Fruit fly (Drosophila melanogaster) whole organism, embryonic: ENCODE results near the gene CG34125.

Experiments
- BtbVII ChIP-seq: fragments of 200-800 bp; sonication (Bioruptor generic); optimal IDR thresholded peaks from 3 replicates; lab custom pipeline; 2017; ENCODE audit warnings: missing biosample characterization, mild to moderate bottlenecking, missing genetic modification characterization
- CG10267 ChIP-seq: fragments of 200-800 bp; sonication (Bioruptor generic); optimal IDR thresholded peaks from 2 replicates; lab custom pipeline; 2018; ENCODE audit warnings: missing biosample characterization, mild to moderate bottlenecking, missing genetic modification characterization, moderate library complexity
- CG10431 ChIP-seq: fragments of 200-800 bp; sonication (Bioruptor generic); optimal IDR thresholded peaks from 3 replicates; lab custom pipeline; 2018; ENCODE audit warnings: missing biosample characterization, mild to moderate bottlenecking, missing genetic modification characterization
- CG12219 ChIP-seq: fragments of 200-800 bp; sonication (Bioruptor generic); optimal IDR thresholded peaks from 3 replicates; lab custom pipeline; 2018; ENCODE audit warnings: missing biosample characterization, mild to moderate bottlenecking, missing genetic modification characterization
- CG12744 ChIP-seq: fragments of 200-800 bp; sonication (Bioruptor generic); optimal IDR thresholded peaks from 2 replicates; lab custom pipeline; 2016; ENCODE audit warnings: missing biosample characterization, missing genetic modification characterization
- CG12769 ChIP-seq: fragments of 200-800 bp; sonication (Bioruptor generic); optimal IDR thresholded peaks from 2 replicates; lab custom pipeline; 2019; ENCODE audit warnings: missing biosample characterization, mild to moderate bottlenecking, missing genetic modification characterization, moderate library complexity
- CG14050 ChIP-seq: fragments of 200-800 bp; sonication (Bioruptor generic); IDR thresholded peaks from 3 replicates; pipeline ENCODE4 v1.3.6; 2022; ENCODE audit warnings: missing biosample characterization, missing genetic modification characterization
- CG14441 ChIP-seq: fragments of 200-800 bp; sonication (Bioruptor generic); IDR thresholded peaks from 2 replicates; pipeline ENCODE4 v1.3.6; 2022; ENCODE audit warnings: missing biosample characterization, missing genetic modification characterization
- CG14710 ChIP-seq: fragments of 200-800 bp; sonication (Bioruptor generic); optimal IDR thresholded peaks from 3 replicates; lab custom pipeline; 2019; ENCODE audit warnings: missing biosample characterization, mild to moderate bottlenecking, missing genetic modification characterization, moderate library complexity
- CG14860 ChIP-seq: fragments of 200-800 bp; sonication (Bioruptor generic); IDR thresholded peaks from 3 replicates; pipeline ENCODE4 v1.3.6; 2022; ENCODE audit warnings: missing biosample characterization, missing genetic modification characterization; ENCODE audit not compliant: partially characterized antibody
- CG1529 ChIP-seq: fragments of 200-800 bp; sonication (Bioruptor generic); optimal IDR thresholded peaks from 3 replicates; lab custom pipeline; 2018; ENCODE audit warnings: missing biosample characterization, missing genetic modification characterization
- CG2120 ChIP-seq: fragments of 200-800 bp; sonication (Bioruptor generic); optimal IDR thresholded peaks from 3 replicates; lab custom pipeline; 2016; ENCODE audit warnings: missing biosample characterization, missing genetic modification characterization
- CG3065 ChIP-seq: fragments of 200-800 bp; sonication (Bioruptor generic); optimal IDR thresholded peaks from 2 replicates; lab custom pipeline; 2016; ENCODE audit warnings: missing biosample characterization, missing genetic modification characterization
- CG32532 ChIP-seq: fragments of 200-800 bp; sonication (Bioruptor generic); IDR thresholded peaks from 2 replicates; pipeline ENCODE4 v1.3.6; 2022; ENCODE audit warnings: missing biosample characterization, missing genetic modification characterization
- CG4360 ChIP-seq: fragments of 200-800 bp; sonication (Bioruptor generic); IDR thresholded peaks from 2 replicates; pipeline ENCODE4 v1.3.6; 2022; ENCODE audit warnings: missing biosample characterization, missing genetic modification characterization
- CG4617 ChIP-seq: fragments of 200-800 bp; sonication (Bioruptor generic); optimal IDR thresholded peaks from 3 replicates; lab custom pipeline; 2016; ENCODE audit warnings: missing biosample characterization, missing genetic modification characterization, borderline replicate concordance
- CG6272 ChIP-seq: fragments of 200-800 bp; sonication (Bioruptor generic); IDR thresholded peaks from 2 replicates; pipeline ENCODE4 v1.3.6; 2022; ENCODE audit warnings: missing biosample characterization, missing genetic modification characterization
- CG6654 ChIP-seq: fragments of 200-800 bp; sonication (Bioruptor generic); optimal IDR thresholded peaks from 2 replicates; lab custom pipeline; 2017; ENCODE audit warnings: missing biosample characterization, mild to moderate bottlenecking, missing genetic modification characterization
- CG7271 ChIP-seq: fragments of 200-800 bp; sonication (Bioruptor generic); optimal IDR thresholded peaks from 2 replicates; lab custom pipeline; 2018; ENCODE audit warnings: missing biosample characterization, mild to moderate bottlenecking, missing genetic modification characterization, moderate library complexity
- CG8765 ChIP-seq: fragments of 200-800 bp; sonication (Bioruptor generic); IDR thresholded peaks from 2 replicates; pipeline ENCODE4 v1.3.6; 2022; ENCODE audit warnings: missing biosample characterization, missing genetic modification characterization
- CHES-1-like ChIP-seq: fragments of 200-800 bp; sonication (Bioruptor generic); optimal IDR thresholded peaks from 2 replicates; lab custom pipeline; 2016; ENCODE audit warnings: missing biosample characterization, missing genetic modification characterization
- CTCF ChIP-seq: fragments of 200-800 bp; sonication (Bioruptor generic); optimal IDR thresholded peaks from 2 replicates; lab custom pipeline; 2017; ENCODE audit warnings: missing biosample characterization, mild to moderate bottlenecking, missing genetic modification characterization, moderate library complexity
- Dll ChIP-seq: fragments of 200-800 bp; sonication (Bioruptor generic); IDR thresholded peaks from 4 replicates; pipeline ENCODE4 v1.3.6; 2022; ENCODE audit warnings: missing biosample characterization, missing genetic modification characterization; ENCODE audit not compliant: partially characterized antibody
- Ets65A ChIP-seq: fragments of 200-800 bp; sonication (Bioruptor generic); peaks from one replicate; lab custom pipeline; 2016; ENCODE audit warnings: missing biosample characterization, missing genetic modification characterization
- Ets97D ChIP-seq: fragments of 200-800 bp; sonication (Bioruptor generic); optimal IDR thresholded peaks from 3 replicates; lab custom pipeline; 2016; ENCODE audit warnings: missing biosample characterization, missing genetic modification characterization
- HLH4C ChIP-seq: fragments of 200-800 bp; sonication (Bioruptor generic); IDR thresholded peaks from 3 replicates; pipeline ENCODE4 v1.3.6; 2022; ENCODE audit warnings: missing biosample characterization, missing genetic modification characterization; ENCODE audit not compliant: partially characterized antibody
- Lim3 ChIP-seq: fragments of 200-800 bp; sonication (Bioruptor generic); IDR thresholded peaks from 2 replicates; pipeline ENCODE4 v1.3.6; 2022; ENCODE audit warnings: missing biosample characterization, missing genetic modification characterization
- MESR4 ChIP-seq: fragments of 200-800 bp; sonication (Bioruptor generic); optimal IDR thresholded peaks from 2 replicates; lab custom pipeline; 2018; ENCODE audit warnings: missing biosample characterization, mild to moderate bottlenecking, missing genetic modification characterization, moderate library complexity
- Med ChIP-seq: fragments of 200-800 bp; sonication (Bioruptor generic); peaks from one replicate; lab custom pipeline; 2016; ENCODE audit warnings: missing biosample characterization, missing genetic modification characterization, mild to moderate bottlenecking, inconsistent platforms, moderate library complexity
- NC2β ChIP-seq: fragments of 200-800 bp; sonication (Bioruptor generic); optimal IDR thresholded peaks from 2 replicates; lab custom pipeline; 2016; ENCODE audit warnings: missing biosample characterization, missing genetic modification characterization
- Nf-YC ChIP-seq: fragments of 200-800 bp; optimal IDR thresholded peaks from 3 replicates; lab custom pipeline; 2019; ENCODE audit warnings: missing biosample characterization, mild to moderate bottlenecking, missing genetic modification characterization, moderate library complexity
- PHDP ChIP-seq: fragments of 200-800 bp; sonication (Bioruptor generic); optimal IDR thresholded peaks from 3 replicates; lab custom pipeline; 2018; ENCODE audit warnings: missing biosample characterization, mild to moderate bottlenecking, missing genetic modification characterization, moderate library complexity
- Tbp ChIP-seq: fragments of >200 bp; optimal IDR thresholded peaks from 2 replicates; lab custom pipeline; 2018; ENCODE audit warnings: missing biosample characterization, missing genetic modification characterization
- Trl ChIP-seq, 3 experiments: fragments of >200 bp in 2 of 3; fragments of 200-800 bp in 1 of 3; sonication (Bioruptor generic) in 1 of 3; optimal IDR thresholded peaks; 2 replicates in 1 of 3; 3 replicates in 2 of 3; lab custom pipeline; 2016 to 2017; ENCODE audit warnings: missing biosample characterization in 1 of 3, missing genetic modification characterization in 1 of 3
- ash1 ChIP-seq: fragments of 200-800 bp; sonication (Bioruptor generic); optimal IDR thresholded peaks from 2 replicates; lab custom pipeline; 2018; ENCODE audit warnings: missing biosample characterization, mild to moderate bottlenecking, missing genetic modification characterization
- az2 ChIP-seq: fragments of 200-800 bp; sonication (Bioruptor generic); optimal IDR thresholded peaks from 3 replicates; lab custom pipeline; 2016; ENCODE audit warnings: missing biosample characterization, missing genetic modification characterization
- bab2 ChIP-seq: fragments of 200-800 bp; sonication (Bioruptor generic); optimal IDR thresholded peaks from 2 replicates; lab custom pipeline; 2016; ENCODE audit warnings: missing biosample characterization, missing genetic modification characterization
- cwo ChIP-seq: fragments of 200-800 bp; sonication (Bioruptor generic); optimal IDR thresholded peaks from 3 replicates; lab custom pipeline; 2017; ENCODE audit warnings: missing biosample characterization, missing genetic modification characterization, mild to moderate bottlenecking, moderate library complexity, missing genetic modification reagents
- dm ChIP-seq: fragments of 200-800 bp; sonication (Bioruptor generic); optimal IDR thresholded peaks from 3 replicates; lab custom pipeline; 2016; ENCODE audit warnings: missing biosample characterization, missing genetic modification characterization
- fd96Cb ChIP-seq: fragments of 200-800 bp; sonication (Bioruptor generic); optimal IDR thresholded peaks from 2 replicates; lab custom pipeline; 2018; ENCODE audit warnings: missing biosample characterization, mild to moderate bottlenecking, missing genetic modification characterization, moderate library complexity
- hth ChIP-seq: fragments of >200 bp; optimal IDR thresholded peaks from 2 replicates; lab custom pipeline; 2017; ENCODE audit warnings: inconsistent platforms
- jumu ChIP-seq: fragments of 200-800 bp; sonication (Bioruptor generic); optimal IDR thresholded peaks from 3 replicates; lab custom pipeline; 2016; ENCODE audit warnings: missing biosample characterization, missing genetic modification characterization
- knrl ChIP-seq: fragments of 200-800 bp; sonication (Bioruptor generic); IDR thresholded peaks from 3 replicates; pipeline ENCODE4 v1.3.6; 2022; ENCODE audit warnings: missing biosample characterization, missing genetic modification characterization; ENCODE audit not compliant: partially characterized antibody
- maf-S ChIP-seq: fragments of 200-800 bp; sonication (Bioruptor generic); optimal IDR thresholded peaks from 2 replicates; lab custom pipeline; 2016; ENCODE audit warnings: missing biosample characterization, missing genetic modification characterization
- nmo ChIP-seq: fragments of 200-800 bp; sonication (Bioruptor generic); optimal IDR thresholded peaks from 2 replicates; lab custom pipeline; 2018; ENCODE audit warnings: missing biosample characterization, mild to moderate bottlenecking, missing genetic modification characterization, moderate library complexity
- pb ChIP-seq: fragments of 200-800 bp; sonication (Bioruptor generic); optimal IDR thresholded peaks from 3 replicates; lab custom pipeline; 2016; ENCODE audit warnings: missing biosample characterization, missing genetic modification characterization
- pum ChIP-seq: fragments of 200-800 bp; sonication (Bioruptor generic); optimal IDR thresholded peaks from 2 replicates; lab custom pipeline; 2016; ENCODE audit warnings: missing biosample characterization, missing genetic modification characterization
- slp2 ChIP-seq: fragments of 200-800 bp; sonication (Bioruptor generic); optimal IDR thresholded peaks from 2 replicates; lab custom pipeline; 2016; ENCODE audit warnings: missing biosample characterization, missing genetic modification characterization
- tll ChIP-seq, 2 experiments: fragments of 200-800 bp in 1 of 2; fragments of >200 bp in 1 of 2; sonication (Bioruptor generic) in 1 of 2; optimal IDR thresholded peaks; 2 replicates each; lab custom pipeline; 2017 to 2019; ENCODE audit warnings: missing biosample characterization in 2 of 2, missing genetic modification characterization in 2 of 2, mild to moderate bottlenecking in 1 of 2, moderate library complexity in 1 of 2
- trem ChIP-seq: fragments of 200-800 bp; optimal IDR thresholded peaks from 3 replicates; lab custom pipeline; 2019; ENCODE audit warnings: missing biosample characterization, mild to moderate bottlenecking, missing genetic modification characterization, moderate library complexity

Gene CG34125

DNA sequence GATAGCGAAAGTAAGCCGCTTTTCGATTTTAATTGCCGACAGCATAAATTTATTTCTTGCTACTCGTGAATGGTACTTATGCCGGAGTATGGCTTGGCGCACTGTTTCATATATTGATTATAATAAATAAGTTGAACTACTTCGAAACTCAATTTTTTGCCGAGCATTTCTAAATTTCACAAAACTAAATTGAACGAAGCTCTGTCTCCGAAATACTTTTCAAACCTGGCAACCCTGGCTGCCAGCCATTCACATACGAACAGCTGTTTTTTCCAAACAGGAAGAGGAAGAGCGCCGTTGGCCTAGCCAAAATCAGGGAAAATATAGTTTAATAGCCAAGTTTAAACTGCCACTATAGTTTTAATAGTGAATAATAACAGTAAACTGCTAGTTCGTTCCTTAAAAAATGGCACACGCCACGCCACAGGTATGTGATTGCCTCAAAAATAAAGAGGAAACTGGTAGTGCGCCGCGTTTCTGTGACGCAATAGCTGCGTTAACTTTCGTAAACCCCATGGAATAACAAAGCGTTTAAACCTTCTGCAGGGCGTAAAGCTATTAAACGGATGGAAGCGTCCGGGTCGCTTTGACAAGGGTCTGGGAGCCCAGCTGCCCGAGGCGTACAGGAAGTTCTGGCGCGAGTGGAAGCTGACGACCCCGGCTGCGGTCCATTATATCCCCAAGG lies 8.4 kb downstream of the CG34125 start, which contains the start of gene mRpL28 (continued):
- TF ChIP-seq CG10431 (GFP tag; lab: Kevin White, UChicago) (peak; percentile 1), CTCF (GFP tag; lab: Kevin White, UChicago) (peak; percentile 3), PHDP (peak; percentile 18), Lim3 (GFP tag; lab: Robert Waterston, UW) (no peak), CG1529 (no peak), maf-S (GFP tag; lab: Kevin White, UChicago) (no peak), CG12744 (GFP tag; lab: Kevin White, UChicago) (no peak), CG14441 (no peak), CG12769 (tag; lab: Kevin White, UChicago) (no peak), CG14050 (no peak), jumu (GFP tag; lab: Kevin White, UChicago) (no peak), CG10267 (tag; lab: Kevin White, UChicago) (peak; percentile 29), CG32532 (GFP tag; lab: Robert Waterston, UW) (peak; percentile 15; the same call in 1 of the 2 replicates), slp2 (GFP tag; lab: Kevin White, UChicago) (no peak), BtbVII (GFP tag; lab: Kevin White, UChicago) (peak; percentile 14), ash1 (GFP tag; lab: Kevin White, UChicago) (no peak), CG7271 (no peak), cwo (no peak), nmo (peak; percentile 12), Ets65A (GFP tag; lab: Kevin White, UChicago) (peak; percentile 14), fd96Cb (no peak), knrl (no peak), CHES-1-like (GFP tag; lab: Kevin White, UChicago) (peak; percentile 27), Trl (optimal IDR thresholded peaks at IDR 0.05; lab: Kevin White, UChicago) (no peak), Trl (GFP tag; optimal IDR thresholded peaks at IDR 0.05; lab: Kevin White, UChicago) (peak; percentile 15), tll (GFP tag; optimal IDR thresholded peaks at IDR 0.05; lab: Kevin White, UChicago) (no peak), HLH4C (0 out of 3 replicates have a peak, but pooled peaks have one; percentile 13), trem (tag; lab: Kevin White, UChicago) (peak; percentile 49), pum (GFP tag; lab: Kevin White, UChicago) (no peak), hth (lab: Kevin White, UChicago) (no peak), CG4360 (no peak), Nf-YC (tag; lab: Kevin White, UChicago) (peak; percentile 40), CG8765 (GFP tag; lab: Robert Waterston, UW) (no peak), az2 (GFP tag; lab: Kevin White, UChicago) (no peak), NC2β (no peak), bab2 (no peak), CG6654 (no peak), CG3065 (GFP tag; lab: Kevin White, UChicago) (no peak), CG14860 (GFP tag; lab: Robert Waterston, UW) (no peak), dm (no peak), CG12219 (GFP tag; lab: Kevin White, UChicago) (no peak), Ets97D (GFP tag; lab: Kevin White, UChicago) (peak; percentile 30), CG4617 (GFP tag; lab: Kevin White, UChicago) (peak; percentile 54), Tbp (GFP tag; lab: Kevin White, UChicago) (no peak), MESR4 (GFP tag; lab: Kevin White, UChicago) (peak; percentile 87), Med (GFP tag; lab: Kevin White, UChicago) (peak; percentile 63), CG2120 (GFP tag; lab: Kevin White, UChicago) (peak; percentile 58), CG6272 (GFP tag; lab: Robert Waterston, UW) (no peak), pb (no peak), CG14710 (tag; lab: Kevin White, UChicago) (peak; percentile 31), Dll (GFP tag; lab: Robert Waterston, UW) (peak; percentile 46; the same call in 1 of the 4 replicates)
